Worm (Caenorhabditis elegans) whole organism, young adult: Measurements from ENCODE around the gene C52E2.4.

Experiments
- B0019.2 ChIP-seq: fragments of 200-800 bp; sonication (Bioruptor generic); conservative IDR thresholded peaks from 2 replicates; pipeline ENCODE4 v1.3.6; 2022; ENCODE audit warnings: missing genetic modification reagents, missing genetic modification characterization, missing compliant biosample characterization
- B0035.1 ChIP-seq: sonication (generic microtip); optimal IDR thresholded peaks from 2 replicates; lab custom pipeline; 2016; ENCODE audit warnings: missing genetic modification characterization, mild to moderate bottlenecking, missing compliant biosample characterization, missing genotype, missing genetic modification reagents
- B0336.3 ChIP-seq: fragments of 200-800 bp; sonication (Bioruptor generic); IDR thresholded peaks from 2 replicates; pipeline ENCODE4 v1.3.6; 2022; ENCODE audit warnings: missing genetic modification characterization, missing compliant biosample characterization
- D2030.7 ChIP-seq: fragments of 200-800 bp; sonication (Bioruptor generic); IDR thresholded peaks from 2 replicates; pipeline ENCODE4 v1.3.6; 2022; ENCODE audit warnings: missing genetic modification reagents, missing genetic modification characterization, missing compliant biosample characterization
- F33H1.4 ChIP-seq: fragments of 200-800 bp; sonication (Bioruptor generic); IDR thresholded peaks from 2 replicates; pipeline ENCODE4 v1.3.6; 2022; ENCODE audit warnings: missing genetic modification reagents, missing genetic modification characterization, missing compliant biosample characterization
- F57A8.1 ChIP-seq: fragments of 200-800 bp; sonication (Bioruptor generic); optimal IDR thresholded peaks from 2 replicates; lab custom pipeline; 2018; ENCODE audit warnings: mild to moderate bottlenecking, missing genetic modification characterization, moderate library complexity, missing compliant biosample characterization
- K11D2.4 ChIP-seq: fragments of 200-800 bp; sonication (Bioruptor generic); IDR thresholded peaks from 2 replicates; pipeline ENCODE4 v1.3.6; 2022; ENCODE audit warnings: missing genetic modification reagents, missing genetic modification characterization, missing compliant biosample characterization
- T07F8.4 ChIP-seq: sonication (generic microtip); optimal IDR thresholded peaks from 2 replicates; lab custom pipeline; 2016; ENCODE audit warnings: mild to moderate bottlenecking, missing genetic modification characterization, moderate library complexity, missing compliant biosample characterization
- Y53F4B.3 ChIP-seq: fragments of 200-800 bp; sonication (Bioruptor generic); IDR thresholded peaks from 2 replicates; pipeline ENCODE4 v1.3.6; 2022; ENCODE audit warnings: missing genetic modification reagents, missing genetic modification characterization, missing compliant biosample characterization
- Y56A3A.18 ChIP-seq: fragments of 200-800 bp; sonication (Bioruptor generic); IDR thresholded peaks from 2 replicates; pipeline ENCODE4 v1.3.6; 2022; ENCODE audit warnings: missing genetic modification reagents, missing genetic modification characterization, missing compliant biosample characterization
- Y67H2A.10 ChIP-seq: fragments of 200-800 bp; sonication (Bioruptor generic); conservative IDR thresholded peaks from 2 replicates; pipeline ENCODE4 v1.3.6; 2022; ENCODE audit warnings: missing genetic modification reagents, missing genetic modification characterization, missing compliant biosample characterization
- Y95B8A.8 ChIP-seq: fragments of 200-800 bp; sonication (Bioruptor generic); IDR thresholded peaks from 2 replicates; pipeline ENCODE4 v1.3.6; 2022; ENCODE audit warnings: missing genetic modification reagents, missing genetic modification characterization, missing compliant biosample characterization
- ZK185.1 ChIP-seq: sonication (generic microtip); optimal IDR thresholded peaks from 2 replicates; lab custom pipeline; 2016; ENCODE audit warnings: mild to moderate bottlenecking, missing genetic modification characterization, missing compliant biosample characterization; ENCODE audit not compliant: poor library complexity, severe bottlenecking
- akir-1 ChIP-seq: fragments of 200-800 bp; sonication (Bioruptor generic); optimal IDR thresholded peaks from 2 replicates; lab custom pipeline; 2018; ENCODE audit warnings: mild to moderate bottlenecking, missing genetic modification characterization, moderate library complexity, missing compliant biosample characterization
- atf-7 ChIP-seq: sonication (generic microtip); optimal IDR thresholded peaks from 2 replicates; lab custom pipeline; 2017; ENCODE audit warnings: mild to moderate bottlenecking, missing genetic modification characterization, missing compliant biosample characterization
- cebp-2 ChIP-seq: fragments of 200-800 bp; sonication (Bioruptor generic); IDR thresholded peaks from 2 replicates; pipeline ENCODE4 v1.3.6; 2022; ENCODE audit warnings: missing genetic modification characterization, missing compliant biosample characterization
- ceh-91 ChIP-seq: fragments of 200-800 bp; sonication (Bioruptor generic); IDR thresholded peaks from 2 replicates; pipeline ENCODE4 v1.3.6; 2022; ENCODE audit warnings: missing genetic modification reagents, missing genetic modification characterization, missing compliant biosample characterization
- chd-7 ChIP-seq: sonication (generic microtip); optimal IDR thresholded peaks from 2 replicates; lab custom pipeline; 2016; ENCODE audit warnings: mild to moderate bottlenecking, missing genetic modification characterization, moderate library complexity, missing compliant biosample characterization
- dox-1 ChIP-seq: fragments of 200-800 bp; sonication (Bioruptor generic); IDR thresholded peaks from 2 replicates; pipeline ENCODE4 v1.3.6; 2022; ENCODE audit warnings: missing genetic modification reagents, missing genetic modification characterization, missing compliant biosample characterization
- egl-18 ChIP-seq: fragments of 200-800 bp; sonication (Bioruptor generic); IDR thresholded peaks from 2 replicates; pipeline ENCODE4 v1.3.6; 2022; ENCODE audit warnings: missing genetic modification reagents, missing genetic modification characterization, missing compliant biosample characterization
- ets-4 ChIP-seq: fragments of 200-800 bp; sonication (Bioruptor generic); optimal IDR thresholded peaks from 2 replicates; lab custom pipeline; 2018; ENCODE audit warnings: mild to moderate bottlenecking, missing genetic modification characterization, missing compliant biosample characterization
- gei-17 ChIP-seq: fragments of 200-800 bp; sonication (Bioruptor generic); optimal IDR thresholded peaks from 2 replicates; lab custom pipeline; 2018; ENCODE audit warnings: mild to moderate bottlenecking, missing genetic modification characterization, missing compliant biosample characterization
- hlh-26 ChIP-seq: fragments of 200-800 bp; sonication (Bioruptor generic); conservative IDR thresholded peaks from 2 replicates; pipeline ENCODE4 v1.3.6; 2022; ENCODE audit warnings: missing genetic modification reagents, missing genetic modification characterization, missing compliant biosample characterization
- hmg-1.2 ChIP-seq: fragments of 200-800 bp; sonication (Bioruptor generic); IDR thresholded peaks from 2 replicates; pipeline ENCODE4 v1.3.6; 2022; ENCODE audit warnings: missing genetic modification reagents, missing genetic modification characterization, missing compliant biosample characterization
- hrde-1 ChIP-seq: sonication (generic microtip); optimal IDR thresholded peaks from 2 replicates; lab custom pipeline; 2016; ENCODE audit warnings: missing genetic modification characterization, mild to moderate bottlenecking, missing compliant biosample characterization, moderate library complexity, missing genotype, missing genetic modification reagents, borderline replicate concordance
- lin-26 ChIP-seq: fragments of 200-800 bp; sonication (Bioruptor generic); IDR thresholded peaks from 2 replicates; pipeline ENCODE4 v1.3.6; 2022; ENCODE audit warnings: missing genetic modification reagents, missing genetic modification characterization, missing compliant biosample characterization
- lin-35 ChIP-seq, 3 experiments: fragments of 150-350 bp in 2 of 3; sonication (generic microtip) in 1 of 3; optimal IDR thresholded peaks; 2 replicates each; lab custom pipeline; 2014 to 2018; ENCODE audit warnings: missing biosample characterization in 3 of 3, missing genetic modification characterization in 3 of 3, missing genetic modification reagents in 3 of 3
- lin-54 ChIP-seq: fragments of 200-800 bp; sonication (Bioruptor generic); optimal IDR thresholded peaks from 2 replicates; lab custom pipeline; 2018; ENCODE audit warnings: mild to moderate bottlenecking, missing genetic modification characterization, missing compliant biosample characterization
- lir-1 ChIP-seq: fragments of 200-800 bp; sonication (Bioruptor generic); conservative IDR thresholded peaks from 2 replicates; pipeline ENCODE4 v1.3.6; 2022; ENCODE audit warnings: missing genetic modification reagents, missing genetic modification characterization, missing compliant biosample characterization
- lsl-1 ChIP-seq: fragments of 200-800 bp; sonication (Bioruptor generic); optimal IDR thresholded peaks from 2 replicates; lab custom pipeline; 2018; ENCODE audit warnings: mild to moderate bottlenecking, missing genetic modification characterization, moderate library complexity, missing compliant biosample characterization
- lsy-27 ChIP-seq: sonication (generic microtip); optimal IDR thresholded peaks from 2 replicates; lab custom pipeline; 2017; ENCODE audit warnings: missing genetic modification characterization, mild to moderate bottlenecking, missing compliant biosample characterization, antibody characterized with exemption, missing genotype, borderline replicate concordance; ENCODE audit not compliant: insufficient read depth
- madf-3 ChIP-seq: fragments of 200-800 bp; sonication (Bioruptor generic); IDR thresholded peaks from 2 replicates; pipeline ENCODE4 v1.3.6; 2022; ENCODE audit warnings: missing genetic modification reagents, missing genetic modification characterization, missing compliant biosample characterization
- mel-28 ChIP-seq: sonication (generic microtip); optimal IDR thresholded peaks from 2 replicates; lab custom pipeline; 2016; ENCODE audit warnings: borderline replicate concordance, mild to moderate bottlenecking, missing genetic modification characterization, missing compliant biosample characterization
- mxl-1 ChIP-seq: sonication (generic microtip); optimal IDR thresholded peaks from 2 replicates; lab custom pipeline; 2016; ENCODE audit warnings: missing genetic modification characterization, missing compliant biosample characterization
- nfya-1 ChIP-seq: sonication (generic microtip); optimal IDR thresholded peaks from 2 replicates; lab custom pipeline; 2017; ENCODE audit warnings: antibody characterized with exemption, missing compliant biosample characterization, missing genetic modification characterization, borderline replicate concordance; ENCODE audit not compliant: insufficient read depth
- nfya-2 ChIP-seq: fragments of 200-800 bp; sonication (Bioruptor generic); IDR thresholded peaks from 2 replicates; pipeline ENCODE4 v1.3.6; 2022; ENCODE audit warnings: missing genetic modification reagents, missing genetic modification characterization, missing compliant biosample characterization
- nhr-179 ChIP-seq: sonication (generic microtip); optimal IDR thresholded peaks from 2 replicates; lab custom pipeline; 2016; ENCODE audit warnings: mild to moderate bottlenecking, missing genetic modification characterization, missing compliant biosample characterization
- nhr-27 ChIP-seq: fragments of 200-800 bp; sonication (Bioruptor generic); optimal IDR thresholded peaks from 2 replicates; lab custom pipeline; 2018; ENCODE audit warnings: mild to moderate bottlenecking, missing genetic modification characterization, moderate library complexity, missing compliant biosample characterization
- nhr-80 ChIP-seq: sonication (generic microtip); optimal IDR thresholded peaks from 2 replicates; lab custom pipeline; 2016; ENCODE audit warnings: missing genetic modification characterization, missing compliant biosample characterization
- pha-4 ChIP-seq: fragments of 150-350 bp; sonication (generic microtip); optimal IDR thresholded peaks from 2 replicates; lab custom pipeline; 2014; ENCODE audit warnings: missing biosample characterization, missing genetic modification reagents, missing genetic modification characterization
- repo-1 ChIP-seq: sonication (generic microtip); optimal IDR thresholded peaks from 2 replicates; lab custom pipeline; 2017; ENCODE audit warnings: mild to moderate bottlenecking, missing genetic modification characterization, missing compliant biosample characterization
- somi-1 ChIP-seq: fragments of 200-800 bp; sonication (Bioruptor generic); optimal IDR thresholded peaks from 2 replicates; lab custom pipeline; 2018; ENCODE audit warnings: mild to moderate bottlenecking, missing genetic modification characterization, missing compliant biosample characterization
- tbp1 ChIP-seq: fragments of 200-800 bp; sonication (Bioruptor generic); optimal IDR thresholded peaks from 2 replicates; lab custom pipeline; 2018; ENCODE audit warnings: mild to moderate bottlenecking, missing genetic modification characterization, missing compliant biosample characterization
- unc-130 ChIP-seq: sonication (generic microtip); optimal IDR thresholded peaks from 2 replicates; lab custom pipeline; 2016; ENCODE audit warnings: missing genetic modification reagents, missing genetic modification characterization, missing compliant biosample characterization
- unc-62 ChIP-seq: fragments of 150-350 bp; optimal IDR thresholded peaks from 2 replicates; lab custom pipeline; 2014; ENCODE audit warnings: missing biosample characterization, missing genetic modification reagents, missing genetic modification characterization
- zim-3 ChIP-seq: sonication (generic microtip); optimal IDR thresholded peaks from 2 replicates; lab custom pipeline; 2017; ENCODE audit warnings: mild to moderate bottlenecking, missing genetic modification characterization, moderate library complexity, missing compliant biosample characterization
- ztf-3 ChIP-seq: fragments of 200-800 bp; sonication (Bioruptor generic); optimal IDR thresholded peaks from 2 replicates; lab custom pipeline; 2018; ENCODE audit warnings: mild to moderate bottlenecking, missing genetic modification characterization, missing compliant biosample characterization

C52E2.4 gene

ce11 chrII:1819944-1820570, 22.9 kb upstream of the C52E2.4 start, which contains the start of gene fbxc-19:
Gene fbxc-19 (plus strand): TSS chrII:1820479.
- TF ChIP-seq unc-62 (GFP tag; lab: Kevin White, UChicago) (no peak), Y53F4B.3 (GFP tag; lab: Robert Waterston, UW) (no peak), gei-17 (GFP tag; lab: Kevin White, UChicago) (peak; percentile 14), B0336.3 (no peak), ZK185.1 (tag; lab: Kevin White, UChicago) (no peak), dox-1 (GFP tag; lab: Robert Waterston, UW) (0 out of 2 replicates have a peak, but pooled peaks have one; percentile 8), mxl-1 (tag; lab: Kevin White, UChicago) (no peak), Y56A3A.18 (no peak), atf-7 (peak; percentile 14), mel-28 (tag; lab: Kevin White, UChicago) (no peak), ztf-3 (no peak), nfya-1 (tag; lab: Kevin White, UChicago) (no peak), hlh-26 (no peak), lin-54 (GFP tag; lab: Kevin White, UChicago) (no peak), K11D2.4 (GFP tag; lab: Robert Waterston, UW) (no peak), lin-26 (GFP tag; lab: Robert Waterston, UW) (no peak), chd-7 (tag; lab: Kevin White, UChicago) (no peak), somi-1 (GFP tag; lab: Kevin White, UChicago) (no peak), ets-4 (GFP tag; lab: Kevin White, UChicago) (no peak), D2030.7 (GFP tag; lab: Robert Waterston, UW) (no peak), hrde-1 (tag; lab: Kevin White, UChicago) (no peak), unc-130 (GFP tag; lab: Kevin White, UChicago) (no peak), madf-3 (GFP tag; lab: Robert Waterston, UW) (no peak), F57A8.1 (GFP tag; lab: Kevin White, UChicago) (no peak), lin-35 (GFP tag; optimal IDR thresholded peaks at IDR 0.05; lab: Kevin White, UChicago) (no peak), Y95B8A.8 (GFP tag; lab: Robert Waterston, UW) (no peak), B0019.2 (GFP tag; lab: Robert Waterston, UW) (no peak), B0035.1 (tag; lab: Kevin White, UChicago) (no peak), lsy-27 (tag; lab: Kevin White, UChicago) (no peak), nfya-2 (GFP tag; lab: Robert Waterston, UW) (no peak), tbp1 (GFP tag; lab: Kevin White, UChicago) (no peak), nhr-27 (tag; lab: Kevin White, UChicago) (no peak), nhr-80 (tag; lab: Kevin White, UChicago) (peak; percentile 68), F33H1.4 (no peak), hmg-1.2 (peak; percentile 94), repo-1 (tag; lab: Kevin White, UChicago) (no peak), lsl-1 (GFP tag; lab: Kevin White, UChicago) (no peak), Y67H2A.10 (GFP tag; lab: Robert Waterston, UW) (no peak), nhr-179 (no peak), ceh-91 (GFP tag; lab: Robert Waterston, UW) (no peak), egl-18 (GFP tag; lab: Robert Waterston, UW) (no peak), T07F8.4 (tag; lab: Kevin White, UChicago) (no peak), zim-3 (tag; lab: Kevin White, UChicago) (no peak), lir-1 (GFP tag; lab: Robert Waterston, UW) (no peak), pha-4 (tag; lab: Kevin White, UChicago) (peak; percentile 85), cebp-2 (GFP tag; lab: Robert Waterston, UW) (no peak), akir-1 (GFP tag; lab: Kevin White, UChicago) (no peak)
